Fruit fly (Drosophila melanogaster) S2 (cell line): ENCODE measurements around the gene Pex2.

Experiments used
- CG8478 ChIP-seq: fragments of >200 bp; optimal IDR thresholded peaks from 2 replicates; lab custom pipeline; 2018
- CTCF ChIP-seq, 2 experiments: fragments of >200 bp; optimal IDR thresholded peaks; 2 replicates each; lab custom pipeline; 2018

- TF ChIP-seq CG8478 (no peak), CTCF (optimal IDR thresholded peaks at IDR 0.05; lab: Kevin White, UChicago) (no peak)
Observed at dm6 chr3L:8340264-8341095, 1.6 kb downstream of the Pex2 start, which contains the start of the genes Prim1 and CG7083.
